Worm (Caenorhabditis elegans): ENCODE data around the gene C23H3.2.

C23H3.2 gene

DNA sequence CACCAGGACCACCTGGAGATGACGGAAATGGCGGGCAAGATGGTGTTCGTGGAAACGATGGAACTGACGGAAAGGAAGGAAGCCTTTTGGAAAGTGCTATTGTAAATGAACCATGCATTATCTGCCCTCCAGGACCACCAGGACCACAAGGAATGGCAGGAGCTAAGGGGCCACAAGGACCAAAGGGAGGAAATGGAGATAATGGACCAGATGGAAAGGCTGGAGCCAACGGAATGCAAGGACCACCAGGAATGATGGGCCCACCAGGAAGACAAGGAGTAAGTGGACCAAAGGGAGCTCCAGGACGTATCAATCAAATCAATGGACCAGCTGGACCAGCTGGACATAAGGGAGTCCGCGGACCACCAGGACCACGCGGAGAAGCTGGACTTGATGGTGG lies 37.4 kb upstream of the C23H3.2 start (continued):
- peak; percentile 8 for TF ChIP-seq mes-2 (tag; optimal IDR thresholded peaks at IDR 0.05; ENCODE audit: poor library complexity, severe bottlenecking)

DNA sequence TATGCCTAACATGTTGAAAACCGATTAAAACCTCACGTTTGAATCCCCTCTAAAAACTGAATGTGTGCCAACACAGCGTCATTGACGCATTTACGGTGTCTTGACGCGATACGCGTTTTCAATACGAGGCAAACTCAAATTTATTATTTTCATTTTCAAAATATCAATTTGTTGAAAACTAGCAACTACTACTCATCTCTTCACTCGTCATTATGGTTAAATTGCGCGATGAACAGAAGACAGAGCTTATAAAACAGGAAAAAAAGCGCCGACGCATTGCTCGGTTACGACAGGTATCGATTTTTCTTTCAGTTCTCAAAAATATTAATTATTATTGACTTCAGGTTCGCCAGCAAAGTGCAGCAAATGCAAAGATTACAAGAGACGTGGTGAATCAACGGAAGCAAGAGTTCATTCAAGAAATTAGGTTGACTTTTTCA lies 36.5 kb upstream of the C23H3.2 start, which contains the start of gene enee-1:
enee-1 (plus strand) TSS at position 108 of the 440 bp plus-strand sequence.
- TF ChIP-seq ceh-28 (tag; optimal IDR thresholded peaks at IDR 0.05): peak; percentile 3
- peak; percentile 75 for TF ChIP-seq hmg-1.1 (GFP tag; IDR thresholded peaks at IDR 0.05)
- peak; percentile 83 for TF ChIP-seq lin-38 (GFP tag; IDR thresholded peaks at IDR 0.05)
- peak; percentile 83 for TF ChIP-seq spr-1 (tag; optimal IDR thresholded peaks at IDR 0.05)
- peak; percentile 94 for TF ChIP-seq T26A8.4 (GFP tag; IDR thresholded peaks at IDR 0.05)
- TF ChIP-seq mes-2 (tag; optimal IDR thresholded peaks at IDR 0.05; ENCODE audit: poor library complexity, severe bottlenecking): peak; percentile 90
- TF ChIP-seq nhr-11 (tag; optimal IDR thresholded peaks at IDR 0.05): peak; percentile 75
- TF ChIP-seq F26F4.8 (GFP tag; conservative IDR thresholded peaks at IDR 0.05): no peak
- no peak for TF ChIP-seq Y75B8A.6 (GFP tag; IDR thresholded peaks at IDR 0.05)
- TF ChIP-seq ztf-7 (tag; optimal IDR thresholded peaks at IDR 0.05): peak; percentile 65
- TF ChIP-seq F37D6.2 (tag; optimal IDR thresholded peaks at IDR 0.05): peak; percentile 15
- no peak for TF ChIP-seq unc-130 (GFP tag; optimal IDR thresholded peaks at IDR 0.05)
- TF ChIP-seq pha-4 (GFP tag; IDR thresholded peaks at IDR 0.05): peak; percentile 26; the same call in 1 of the 2 replicates
- TF ChIP-seq pha-4 (tag; optimal IDR thresholded peaks at IDR 0.05): peak; percentile 59
- TF ChIP-seq mxl-3 (GFP tag; optimal IDR thresholded peaks at IDR 0.05): peak; percentile 29
- TF ChIP-seq Y48G9A.11 (GFP tag; IDR thresholded peaks at IDR 0.05): no peak
- peak; percentile 52 for TF ChIP-seq arid-1 (GFP tag; conservative IDR thresholded peaks at IDR 0.05)
- peak; percentile 76 for TF ChIP-seq hlh-30 (tag; optimal IDR thresholded peaks at IDR 0.05; ENCODE audit: insufficient read depth)
- TF ChIP-seq dmd-6 (GFP tag; IDR thresholded peaks at IDR 0.05): peak; percentile 64
- peak; percentile 42 to 89 for TF ChIP-seq lsy-2 (tag; optimal IDR thresholded peaks at IDR 0.05)
- peak in 1 of 2 experiments; percentile 92 for TF ChIP-seq unc-62 (GFP tag; optimal IDR thresholded peaks at IDR 0.05 in 1 of 2)
- TF ChIP-seq unc-62 (tag; optimal IDR thresholded peaks at IDR 0.05): no peak
- TF ChIP-seq nhr-102 (tag; optimal IDR thresholded peaks at IDR 0.05): peak; percentile 81
- peak; percentile 56 for TF ChIP-seq nhr-77 (tag; optimal IDR thresholded peaks at IDR 0.05)
- peak; percentile 75 for TF ChIP-seq duxl-1 (tag; optimal IDR thresholded peaks at IDR 0.05; ENCODE audit: poor library complexity)
- peak; percentile 36 for TF ChIP-seq nhr-48 (tag; optimal IDR thresholded peaks at IDR 0.05)
- peak; percentile 61 for TF ChIP-seq lin-13 (GFP tag; optimal IDR thresholded peaks at IDR 0.05)
- TF ChIP-seq aha-1 (tag): peak; percentile 95
- peak; percentile 84 for TF ChIP-seq T20F7.1 (GFP tag; optimal IDR thresholded peaks at IDR 0.05)
- peak; percentile 50; the same call in 1 of the 2 replicates for TF ChIP-seq lin-29 (GFP tag; IDR thresholded peaks at IDR 0.05)
- TF ChIP-seq php-3 (GFP tag; IDR thresholded peaks at IDR 0.05): 0 out of 2 replicates have a peak, but pooled peaks have one; percentile 6
- TF ChIP-seq daf-16 (GFP tag; optimal IDR thresholded peaks at IDR 0.05): no peak
- peak; percentile 36 for TF ChIP-seq daf-16 (tag; optimal IDR thresholded peaks at IDR 0.05)
- TF ChIP-seq hlh-11 (tag; optimal IDR thresholded peaks at IDR 0.05): peak; percentile 65
- no peak for TF ChIP-seq lin-1 (GFP tag; IDR thresholded peaks at IDR 0.05)
- TF ChIP-seq zfp-3 (GFP tag; conservative IDR thresholded peaks at IDR 0.05): no peak
- TF ChIP-seq fkh-10 (GFP tag; optimal IDR thresholded peaks at IDR 0.05): peak; percentile 67
- TF ChIP-seq ama-1 (optimal IDR thresholded peaks at IDR 0.05): peak; percentile 90
- peak; percentile 31; the same call in 1 of the 2 replicates for TF ChIP-seq madf-9 (GFP tag; conservative IDR thresholded peaks at IDR 0.05)
- peak; percentile 28 for TF ChIP-seq nhr-25 (tag; optimal IDR thresholded peaks at IDR 0.05; ENCODE audit: borderline replicate concordance, insufficient read depth)
- peak; percentile 93 for TF ChIP-seq nhr-6 (tag; optimal IDR thresholded peaks at IDR 0.05)
- no peak for TF ChIP-seq cey-2 (tag; optimal IDR thresholded peaks at IDR 0.05; ENCODE audit: borderline replicate concordance, insufficient read depth)
- TF ChIP-seq jun-1 (tag; optimal IDR thresholded peaks at IDR 0.05): peak; percentile 74
- peak; percentile 92 for TF ChIP-seq dve-1 (tag; optimal IDR thresholded peaks at IDR 0.05; ENCODE audit: insufficient read depth)
- peak; percentile 39; the same call in 1 of the 2 replicates for TF ChIP-seq ctbp-1 (GFP tag; IDR thresholded peaks at IDR 0.05)
- no peak for TF ChIP-seq egl-27 (tag; optimal IDR thresholded peaks at IDR 0.05)
- TF ChIP-seq fos-1 (tag; optimal IDR thresholded peaks at IDR 0.05): no peak
- peak; percentile 25 for TF ChIP-seq Y5F2A.4 (GFP tag; optimal IDR thresholded peaks at IDR 0.05)
